Worm (Caenorhabditis elegans) whole organism, late embryonic: Measurements from ENCODE around the gene R03D7.2.

Experiments used
- F13H6.1 ChIP-seq: sonication (generic microtip); optimal IDR thresholded peaks from 2 replicates; lab custom pipeline; 2016; ENCODE audit warnings: missing genetic modification characterization, missing compliant biosample characterization
- K02D7.2 ChIP-seq: sonication (generic microtip); optimal IDR thresholded peaks from 2 replicates; lab custom pipeline; 2017; ENCODE audit warnings: mild to moderate bottlenecking, missing genetic modification characterization, missing compliant biosample characterization
- ceh-2 ChIP-seq: sonication (generic microtip); optimal IDR thresholded peaks from 2 replicates; lab custom pipeline; 2016; ENCODE audit warnings: missing genotype, missing genetic modification characterization, missing compliant biosample characterization
- elt-2 ChIP-seq: sonication (generic microtip); optimal IDR thresholded peaks from 2 replicates; lab custom pipeline; 2016; ENCODE audit warnings: missing genetic modification reagents, missing genetic modification characterization, missing compliant biosample characterization
- fax-1 ChIP-seq: sonication (generic microtip); optimal IDR thresholded peaks from 2 replicates; lab custom pipeline; 2016; ENCODE audit warnings: missing genotype, missing genetic modification characterization, missing compliant biosample characterization
- lin-11 ChIP-seq: fragments of 200-800 bp; sonication (Bioruptor generic); optimal IDR thresholded peaks from 2 replicates; lab custom pipeline; 2018; ENCODE audit warnings: mild to moderate bottlenecking, missing genetic modification characterization, missing compliant biosample characterization
- nhr-11 ChIP-seq: fragments of 150-350 bp; optimal IDR thresholded peaks from 2 replicates; lab custom pipeline; 2014; ENCODE audit warnings: missing biosample characterization, missing genetic modification characterization
- npax-4 ChIP-seq: sonication (generic microtip); optimal IDR thresholded peaks from 2 replicates; lab custom pipeline; 2016; ENCODE audit warnings: missing genetic modification characterization, missing compliant biosample characterization
- pat-9 ChIP-seq: fragments of 200-800 bp; sonication (Bioruptor generic); optimal IDR thresholded peaks from 2 replicates; lab custom pipeline; 2018; ENCODE audit warnings: mild to moderate bottlenecking, missing genetic modification characterization, moderate library complexity, missing compliant biosample characterization
- pha-4 ChIP-seq: fragments of 150-350 bp; optimal IDR thresholded peaks from 2 replicates; lab custom pipeline; 2018; ENCODE audit warnings: missing biosample characterization, missing genetic modification reagents, missing genetic modification characterization
- pqm-1 ChIP-seq: sonication (generic microtip); optimal IDR thresholded peaks from 2 replicates; lab custom pipeline; 2016; ENCODE audit warnings: missing genetic modification characterization, missing compliant biosample characterization
- unc-86 ChIP-seq: sonication (generic microtip); optimal IDR thresholded peaks from 2 replicates; lab custom pipeline; 2016; ENCODE audit warnings: missing genetic modification characterization, missing compliant biosample characterization
- zip-5 ChIP-seq: sonication (generic microtip); optimal IDR thresholded peaks from 2 replicates; lab custom pipeline; 2016; ENCODE audit warnings: missing genetic modification characterization, missing compliant biosample characterization

DNA sequence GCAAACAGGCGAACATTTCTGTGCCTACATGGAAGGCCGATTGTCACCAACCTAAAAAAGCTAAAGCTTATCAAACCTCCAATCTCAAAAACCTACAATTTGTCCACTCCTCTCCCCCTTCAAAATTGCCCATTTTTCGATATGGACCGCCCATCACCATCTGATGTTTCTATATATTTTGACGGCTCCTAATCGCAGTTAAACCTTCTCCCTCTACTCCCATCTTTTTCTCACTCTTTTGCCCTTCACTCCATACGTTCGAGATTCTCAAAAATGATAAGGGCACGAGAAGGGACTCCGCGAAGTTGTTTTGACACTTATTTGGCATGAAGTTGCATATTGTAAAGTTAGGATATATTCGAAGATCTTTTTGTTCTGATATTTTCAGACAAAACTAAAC, 24.2 kb upstream of the R03D7.2 start:
- TF ChIP-seq F13H6.1 (tag; lab: Kevin White, UChicago) = no peak
- TF ChIP-seq K02D7.2 (tag; lab: Kevin White, UChicago) = no peak
- TF ChIP-seq fax-1 (tag; lab: Kevin White, UChicago) = no peak
- TF ChIP-seq lin-11 (tag; lab: Kevin White, UChicago) = no peak
- TF ChIP-seq nhr-11 = no peak
- no peak for TF ChIP-seq ceh-2
- no peak for TF ChIP-seq pat-9 (tag; lab: Kevin White, UChicago)
- TF ChIP-seq zip-5 (tag; lab: Kevin White, UChicago) = no peak
- no peak for TF ChIP-seq unc-86
- TF ChIP-seq pha-4 (tag; lab: Kevin White, UChicago) = no peak
- TF ChIP-seq elt-2 (tag; lab: Kevin White, UChicago) = no peak
- no peak for TF ChIP-seq npax-4
- TF ChIP-seq pqm-1 (tag; lab: Kevin White, UChicago) = no peak
